Fruit fly (Drosophila melanogaster) whole organism, embryonic: ENCODE results near the gene CG31406.

Experiments used
- CG10321 ChIP-seq: fragments of 200-800 bp; sonication (Bioruptor generic); IDR thresholded peaks from 2 replicates; pipeline ENCODE4 v1.3.6; 2022; ENCODE audit warnings: missing biosample characterization, missing genetic modification characterization
- CG10654 ChIP-seq: fragments of 200-800 bp; sonication (Bioruptor generic); optimal IDR thresholded peaks from 2 replicates; lab custom pipeline; 2016; ENCODE audit warnings: missing biosample characterization, missing genetic modification characterization
- CG11398 ChIP-seq: fragments of 200-800 bp; sonication (Bioruptor generic); optimal IDR thresholded peaks from 2 replicates; lab custom pipeline; 2016; ENCODE audit warnings: missing biosample characterization, missing genetic modification characterization
- CG14441 ChIP-seq: fragments of 200-800 bp; sonication (Bioruptor generic); IDR thresholded peaks from 2 replicates; pipeline ENCODE4 v1.3.6; 2022; ENCODE audit warnings: missing biosample characterization, missing genetic modification characterization
- CG14667 ChIP-seq: fragments of 200-800 bp; sonication (Bioruptor generic); IDR thresholded peaks from 2 replicates; pipeline ENCODE4 v1.3.6; 2022; ENCODE audit warnings: missing biosample characterization, missing genetic modification characterization
- CG15073 ChIP-seq: fragments of 200-800 bp; sonication (Bioruptor generic); optimal IDR thresholded peaks from 2 replicates; lab custom pipeline; 2016; ENCODE audit warnings: missing biosample characterization, missing genetic modification characterization
- CG1603 ChIP-seq: fragments of 200-800 bp; sonication (Bioruptor generic); optimal IDR thresholded peaks from 2 replicates; lab custom pipeline; 2019; ENCODE audit warnings: missing biosample characterization, mild to moderate bottlenecking, missing genetic modification characterization, moderate library complexity
- CG17361 ChIP-seq: fragments of 200-800 bp; sonication (Bioruptor generic); IDR thresholded peaks from 3 replicates; pipeline ENCODE4 v1.3.6; 2022; ENCODE audit warnings: missing biosample characterization, missing genetic modification characterization
- CG2202 ChIP-seq: fragments of 200-800 bp; sonication (Bioruptor generic); optimal IDR thresholded peaks from 2 replicates; lab custom pipeline; 2018; ENCODE audit warnings: missing biosample characterization, mild to moderate bottlenecking, missing genetic modification characterization
- CG31224 ChIP-seq: fragments of 200-800 bp; sonication (Bioruptor generic); IDR thresholded peaks from 2 replicates; pipeline ENCODE4 v1.3.6; 2022; ENCODE audit warnings: missing biosample characterization, missing genetic modification characterization
- CG34422 ChIP-seq: fragments of 200-800 bp; sonication (Bioruptor generic); IDR thresholded peaks from 3 replicates; pipeline ENCODE4 v1.3.6; 2022; ENCODE audit warnings: missing biosample characterization, missing genetic modification characterization
- CG9797 ChIP-seq: fragments of 200-800 bp; sonication (Bioruptor generic); optimal IDR thresholded peaks from 3 replicates; lab custom pipeline; 2018; ENCODE audit warnings: missing biosample characterization, mild to moderate bottlenecking, missing genetic modification characterization
- D19A ChIP-seq: fragments of 200-800 bp; optimal IDR thresholded peaks from 3 replicates; lab custom pipeline; 2019; ENCODE audit warnings: missing biosample characterization, mild to moderate bottlenecking, missing genetic modification characterization, moderate library complexity
- Dbx ChIP-seq: fragments of 200-800 bp; sonication (Bioruptor generic); IDR thresholded peaks from 3 replicates; pipeline ENCODE4 v1.3.6; 2022; ENCODE audit warnings: missing biosample characterization, missing genetic modification characterization
- Drgx ChIP-seq: fragments of 200-800 bp; sonication (Bioruptor generic); IDR thresholded peaks from 2 replicates; pipeline ENCODE4 v1.3.6; 2022; ENCODE audit warnings: missing biosample characterization, missing genetic modification characterization
- Eip74EF ChIP-seq, 2 experiments: fragments of 200-800 bp in 1 of 2; fragments of >200 bp in 1 of 2; sonication (Bioruptor generic) in 1 of 2; optimal IDR thresholded peaks; 2 replicates each; lab custom pipeline; 2017 to 2019; ENCODE audit warnings: missing biosample characterization in 2 of 2, missing genetic modification characterization in 2 of 2, mild to moderate bottlenecking in 1 of 2, moderate library complexity in 1 of 2
- HLH4C ChIP-seq: fragments of 200-800 bp; sonication (Bioruptor generic); IDR thresholded peaks from 3 replicates; pipeline ENCODE4 v1.3.6; 2022; ENCODE audit warnings: missing biosample characterization, missing genetic modification characterization; ENCODE audit not compliant: partially characterized antibody
- Hey ChIP-seq: fragments of 200-800 bp; sonication (Bioruptor generic); optimal IDR thresholded peaks from 3 replicates; lab custom pipeline; 2018; ENCODE audit warnings: missing biosample characterization, mild to moderate bottlenecking, missing genetic modification characterization
- HmgD ChIP-seq: fragments of 200-800 bp; sonication (Bioruptor generic); optimal IDR thresholded peaks from 3 replicates; lab custom pipeline; 2016; ENCODE audit warnings: missing biosample characterization, missing genetic modification characterization
- Hr39 ChIP-seq: fragments of >200 bp; optimal IDR thresholded peaks from 2 replicates; lab custom pipeline; 2017
- MBD-R2 ChIP-seq: fragments of 200-800 bp; sonication (Bioruptor generic); IDR thresholded peaks from 2 replicates; pipeline ENCODE4 v1.3.6; 2022; ENCODE audit warnings: missing biosample characterization, missing genetic modification characterization
- MESR4 ChIP-seq: fragments of 200-800 bp; sonication (Bioruptor generic); optimal IDR thresholded peaks from 2 replicates; lab custom pipeline; 2018; ENCODE audit warnings: missing biosample characterization, mild to moderate bottlenecking, missing genetic modification characterization, moderate library complexity
- MTF-1 ChIP-seq: fragments of 200-800 bp; sonication (Bioruptor generic); optimal IDR thresholded peaks from 2 replicates; lab custom pipeline; 2018; ENCODE audit warnings: missing biosample characterization, mild to moderate bottlenecking, missing genetic modification characterization, borderline replicate concordance
- Mad ChIP-seq: fragments of 200-800 bp; sonication (Bioruptor generic); optimal IDR thresholded peaks from 2 replicates; lab custom pipeline; 2016; ENCODE audit warnings: missing biosample characterization, missing genetic modification characterization
- Mrtf ChIP-seq: fragments of 200-800 bp; sonication (Bioruptor generic); IDR thresholded peaks from 3 replicates; pipeline ENCODE4 v1.3.6; 2022; ENCODE audit warnings: missing biosample characterization, missing genetic modification characterization
- NC2β ChIP-seq: fragments of 200-800 bp; sonication (Bioruptor generic); optimal IDR thresholded peaks from 2 replicates; lab custom pipeline; 2016; ENCODE audit warnings: missing biosample characterization, missing genetic modification characterization
- NK7.1 ChIP-seq: fragments of 200-800 bp; sonication (Bioruptor generic); optimal IDR thresholded peaks from 3 replicates; lab custom pipeline; 2016; ENCODE audit warnings: missing biosample characterization, missing genetic modification characterization
- Ptx1 ChIP-seq: fragments of 200-800 bp; sonication (Bioruptor generic); IDR thresholded peaks from 2 replicates; pipeline ENCODE4 v1.3.6; 2022; ENCODE audit warnings: missing biosample characterization, missing genetic modification characterization
- Ssrp ChIP-seq: fragments of 200-800 bp; sonication (Bioruptor generic); optimal IDR thresholded peaks from 2 replicates; lab custom pipeline; 2018; ENCODE audit warnings: missing biosample characterization, mild to moderate bottlenecking, missing genetic modification characterization, moderate library complexity
- ab ChIP-seq: fragments of 200-800 bp; sonication (Bioruptor generic); optimal IDR thresholded peaks from 2 replicates; lab custom pipeline; 2016; ENCODE audit warnings: missing biosample characterization, missing genetic modification characterization
- bcd ChIP-seq: fragments of 200-800 bp; sonication (Bioruptor generic); optimal IDR thresholded peaks from 2 replicates; lab custom pipeline; 2017; ENCODE audit warnings: missing biosample characterization, mild to moderate bottlenecking, missing genetic modification characterization
- chif ChIP-seq, 2 experiments: fragments of 200-800 bp; sonication (Bioruptor generic); optimal IDR thresholded peaks; 3 replicates each; lab custom pipeline; 2016; ENCODE audit warnings: missing biosample characterization in 2 of 2, missing genetic modification characterization in 2 of 2
- dm ChIP-seq: fragments of 200-800 bp; sonication (Bioruptor generic); optimal IDR thresholded peaks from 3 replicates; lab custom pipeline; 2016; ENCODE audit warnings: missing biosample characterization, missing genetic modification characterization
- en ChIP-seq: fragments of 200-800 bp; sonication (Bioruptor generic); optimal IDR thresholded peaks from 2 replicates; lab custom pipeline; 2016; ENCODE audit warnings: missing biosample characterization, missing genetic modification characterization
- gem ChIP-seq: fragments of 200-800 bp; sonication (Bioruptor generic); optimal IDR thresholded peaks from 2 replicates; lab custom pipeline; 2019; ENCODE audit warnings: missing biosample characterization, mild to moderate bottlenecking, missing genetic modification characterization, moderate library complexity
- gro ChIP-seq: fragments of 200-800 bp; sonication (Bioruptor generic); optimal IDR thresholded peaks from 2 replicates; lab custom pipeline; 2016; ENCODE audit warnings: missing biosample characterization, missing genetic modification characterization
- gsb-n ChIP-seq: fragments of 200-800 bp; sonication (Bioruptor generic); optimal IDR thresholded peaks from 3 replicates; lab custom pipeline; 2018; ENCODE audit warnings: missing biosample characterization, mild to moderate bottlenecking, missing genetic modification characterization
- hb ChIP-seq: fragments of 200-800 bp; sonication (Bioruptor generic); IDR thresholded peaks from 3 replicates; pipeline ENCODE4 v1.3.6; 2022; ENCODE audit warnings: missing biosample characterization, missing genetic modification characterization; ENCODE audit not compliant: partially characterized antibody
- her ChIP-seq: fragments of 200-800 bp; sonication (Bioruptor generic); optimal IDR thresholded peaks from 2 replicates; lab custom pipeline; 2016; ENCODE audit warnings: missing biosample characterization, missing genetic modification characterization
- insv ChIP-seq, 2 experiments: fragments of 200-800 bp; sonication (Bioruptor generic); optimal IDR thresholded peaks; 3 replicates each; lab custom pipeline; 2016 to 2018; ENCODE audit warnings: missing biosample characterization in 2 of 2, missing genetic modification characterization in 2 of 2
- jumu ChIP-seq: fragments of 200-800 bp; sonication (Bioruptor generic); optimal IDR thresholded peaks from 3 replicates; lab custom pipeline; 2016; ENCODE audit warnings: missing biosample characterization, missing genetic modification characterization
- kah ChIP-seq: fragments of 200-800 bp; sonication (Bioruptor generic); optimal IDR thresholded peaks from 2 replicates; lab custom pipeline; 2018; ENCODE audit warnings: missing biosample characterization, mild to moderate bottlenecking, missing genetic modification characterization
- knrl ChIP-seq: fragments of 200-800 bp; sonication (Bioruptor generic); IDR thresholded peaks from 3 replicates; pipeline ENCODE4 v1.3.6; 2022; ENCODE audit warnings: missing biosample characterization, missing genetic modification characterization; ENCODE audit not compliant: partially characterized antibody
- lbe ChIP-seq: fragments of 200-800 bp; sonication (Bioruptor generic); optimal IDR thresholded peaks from 2 replicates; lab custom pipeline; 2016; ENCODE audit warnings: missing biosample characterization, mild to moderate bottlenecking, missing genetic modification characterization
- org-1 ChIP-seq: fragments of 200-800 bp; sonication (Bioruptor generic); optimal IDR thresholded peaks from 2 replicates; lab custom pipeline; 2017; ENCODE audit warnings: missing biosample characterization, missing genetic modification characterization
- schlank ChIP-seq: fragments of 200-800 bp; sonication (Bioruptor generic); optimal IDR thresholded peaks from 2 replicates; lab custom pipeline; 2018; ENCODE audit warnings: missing biosample characterization, mild to moderate bottlenecking, missing genetic modification characterization
- sens-2 ChIP-seq: fragments of 200-800 bp; sonication (Bioruptor generic); IDR thresholded peaks from 2 replicates; pipeline ENCODE4 v1.3.6; 2022; ENCODE audit warnings: missing biosample characterization, missing genetic modification characterization
- trem ChIP-seq: fragments of 200-800 bp; optimal IDR thresholded peaks from 3 replicates; lab custom pipeline; 2019; ENCODE audit warnings: missing biosample characterization, mild to moderate bottlenecking, missing genetic modification characterization, moderate library complexity
- usp ChIP-seq: fragments of >200 bp; optimal IDR thresholded peaks from 2 replicates; lab custom pipeline; 2017; ENCODE audit warnings: missing biosample characterization, missing genetic modification characterization
- zen2 ChIP-seq: fragments of 200-800 bp; sonication (Bioruptor generic); IDR thresholded peaks from 3 replicates; pipeline ENCODE4 v1.3.6; 2022; ENCODE audit warnings: missing biosample characterization, missing genetic modification characterization; ENCODE audit not compliant: partially characterized antibody

The CG31406 gene

DNA sequence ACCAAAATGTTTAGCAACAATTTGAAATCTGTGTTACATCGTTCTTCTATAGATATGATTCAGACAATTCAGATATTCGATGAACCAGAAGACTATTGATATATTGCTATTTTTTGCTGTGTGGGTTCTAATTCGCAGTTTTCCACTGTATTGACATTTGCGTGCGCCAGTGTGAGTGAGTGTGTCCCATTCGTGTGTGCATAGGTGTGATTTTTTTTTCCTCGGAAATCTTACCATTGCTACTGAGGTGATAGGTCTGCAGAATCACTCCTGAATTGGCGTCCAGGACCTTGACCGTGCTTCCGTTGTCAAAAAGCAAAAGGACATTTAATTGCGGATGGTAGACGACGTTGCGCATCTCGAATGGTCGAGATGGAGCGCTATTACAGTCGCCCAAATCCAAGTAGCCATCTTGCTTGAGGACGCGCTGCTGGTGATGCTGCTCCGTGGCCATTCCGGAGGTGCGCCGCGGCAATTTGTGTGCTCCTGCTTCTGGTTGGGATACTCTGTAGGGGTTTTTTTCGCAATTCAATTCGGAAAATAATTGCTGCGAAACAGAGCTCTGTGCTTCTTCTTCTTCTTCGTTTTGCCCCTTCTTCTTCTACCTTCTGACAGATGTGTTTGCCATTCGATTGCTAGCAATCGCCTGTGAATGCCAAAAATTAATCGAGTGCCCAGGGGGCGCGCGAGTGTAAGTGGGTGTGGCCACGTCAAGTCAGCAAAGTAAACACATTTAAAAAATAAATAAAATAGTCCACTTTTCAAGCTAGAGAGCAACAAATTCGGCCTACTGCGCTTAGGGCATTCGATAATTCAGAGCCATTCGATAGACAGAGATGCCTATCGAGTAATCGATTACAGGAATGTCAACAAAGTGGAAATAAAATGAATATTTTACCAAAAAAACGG is 17.6 kb upstream of the CG31406 start, which contains the start of the genes Bruce and CG12818 (continued):
- TF ChIP-seq her (GFP tag; lab: Kevin White, UChicago) (no peak), CG15073 (GFP tag; lab: Kevin White, UChicago) (no peak), CG14441 (GFP tag; lab: Robert Waterston, UW) (no peak), CG31224 (GFP tag; lab: Robert Waterston, UW) (no peak), MESR4 (GFP tag; lab: Kevin White, UChicago) (peak; percentile 83), dm (peak; percentile 66), gem (tag; lab: Kevin White, UChicago) (no peak), schlank (tag; lab: Kevin White, UChicago) (no peak), Mrtf (GFP tag; lab: Robert Waterston, UW) (no peak), Eip74EF (GFP tag; optimal IDR thresholded peaks at IDR 0.05; lab: Kevin White, UChicago) (no peak), Mad (peak; percentile 13), MTF-1 (GFP tag; lab: Kevin White, UChicago) (no peak), CG17361 (GFP tag; lab: Robert Waterston, UW) (no peak), hb (GFP tag; lab: Robert Waterston, UW) (peak; percentile 91), zen2 (GFP tag; lab: Robert Waterston, UW) (peak; percentile 60; the same call in 1 of the 3 replicates), Hey (no peak), kah (no peak), gsb-n (tag; lab: Kevin White, UChicago) (no peak), CG34422 (peak; percentile 43; the same call in 1 of the 3 replicates), HLH4C (GFP tag; lab: Robert Waterston, UW) (peak; percentile 95), bcd (GFP tag; lab: Kevin White, UChicago) (no peak), jumu (peak; percentile 4), trem (tag; lab: Kevin White, UChicago) (peak; percentile 85), CG9797 (GFP tag; lab: Kevin White, UChicago) (peak; percentile 17), Ptx1 (GFP tag; lab: Robert Waterston, UW) (no peak), D19A (tag; lab: Kevin White, UChicago) (no peak), Hr39 (lab: Kevin White, UChicago) (no peak), insv (GFP tag; optimal IDR thresholded peaks at IDR 0.05; lab: Kevin White, UChicago) (no peak), CG10321 (GFP tag; lab: Robert Waterston, UW) (no peak), CG11398 (no peak), en (no peak), usp (GFP tag; lab: Kevin White, UChicago) (no peak), NK7.1 (peak; percentile 11), Dbx (GFP tag; lab: Robert Waterston, UW) (no peak; the same call in 2 of the 3 replicates), ab (no peak), gro (GFP tag; lab: Kevin White, UChicago) (no peak), chif (GFP tag; optimal IDR thresholded peaks at IDR 0.05; lab: Kevin White, UChicago) (no peak), CG10654 (GFP tag; lab: Kevin White, UChicago) (no peak), knrl (GFP tag; lab: Robert Waterston, UW) (peak; percentile 71), lbe (GFP tag; lab: Kevin White, UChicago) (no peak), HmgD (GFP tag; lab: Kevin White, UChicago) (peak; percentile 48), CG2202 (tag; lab: Kevin White, UChicago) (no peak), sens-2 (GFP tag; lab: Robert Waterston, UW) (no peak), org-1 (GFP tag; lab: Kevin White, UChicago) (no peak), NC2β (no peak), CG1603 (tag; lab: Kevin White, UChicago) (no peak), CG14667 (GFP tag; lab: Robert Waterston, UW) (no peak), Drgx (0 out of 2 replicates have a peak, but pooled peaks have one; percentile 19), Ssrp (tag; lab: Kevin White, UChicago) (no peak), MBD-R2 (GFP tag; lab: Robert Waterston, UW) (peak; percentile 70; the same call in 1 of the 2 replicates)
